Worm (Caenorhabditis elegans): ENCODE data around the gene srw-68.

The srw-68 gene

DNA sequence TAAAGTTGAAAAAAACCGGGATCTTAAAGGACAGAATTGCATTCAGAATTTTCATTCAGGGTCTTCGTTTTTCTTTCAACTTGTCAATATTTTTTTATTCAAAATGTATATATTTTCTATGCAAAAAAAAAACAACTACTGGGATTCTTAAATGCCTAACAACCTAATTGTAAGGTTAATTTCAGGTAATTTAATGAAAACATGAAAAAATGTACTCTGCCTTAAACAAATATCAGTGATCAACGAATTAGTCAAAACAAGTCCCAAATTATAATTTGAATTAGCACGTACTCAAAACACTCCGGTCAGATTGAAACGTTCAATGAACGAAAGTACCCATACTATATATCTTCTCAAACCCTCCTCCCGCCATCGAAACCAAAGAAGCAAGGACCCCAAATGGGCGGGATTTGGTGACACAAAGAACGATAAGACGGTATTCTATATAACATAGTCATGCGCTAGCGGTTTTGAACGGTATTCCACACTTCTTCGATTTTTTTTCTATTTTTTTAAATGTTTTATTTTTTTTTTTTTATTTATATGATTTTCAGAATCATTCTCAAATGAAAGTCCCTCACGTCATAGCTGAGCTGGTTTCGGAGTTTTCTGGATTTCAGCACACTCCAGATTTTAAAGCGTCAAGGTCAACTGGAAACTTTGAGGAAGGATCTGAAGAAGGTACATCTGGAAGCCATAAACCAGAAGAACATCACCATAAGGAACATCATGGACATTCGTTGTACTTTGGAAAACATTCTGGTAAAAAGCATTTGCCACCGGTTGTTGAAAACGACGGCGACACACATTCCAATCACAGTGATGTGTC, 9.1 kb upstream of the srw-68 start, which contains the start of the genes ddo-2 and F25E5.8:
TSS of gene ddo-2 (minus strand) at position 330 of the 829 bp plus-strand sequence.
TSS of gene F25E5.8 (plus strand) at position 555 of the 829 bp plus-strand sequence.
- TF ChIP-seq ceh-28 (tag; optimal IDR thresholded peaks at IDR 0.05) (no peak), aly-2 (tag; optimal IDR thresholded peaks at IDR 0.05) (no peak), nhr-237 (tag; optimal IDR thresholded peaks at IDR 0.05) (no peak), elt-2 (tag; optimal IDR thresholded peaks at IDR 0.05) (no peak), nhr-77 (tag; optimal IDR thresholded peaks at IDR 0.05) (no peak), ztf-11 (tag; optimal IDR thresholded peaks at IDR 0.05) (no peak), nhr-25 (tag; optimal IDR thresholded peaks at IDR 0.05) (peak; percentile 14), nhr-43 (tag; optimal IDR thresholded peaks at IDR 0.05; ENCODE audit: poor library complexity, severe bottlenecking) (peak; percentile 46), tbx-2 (tag; optimal IDR thresholded peaks at IDR 0.05) (no peak), elt-1 (tag; optimal IDR thresholded peaks at IDR 0.05) (no peak), nhr-12 (tag; optimal IDR thresholded peaks at IDR 0.05) (no peak), fos-1 (tag; optimal IDR thresholded peaks at IDR 0.05) (no peak), hmg-11 (tag; optimal IDR thresholded peaks at IDR 0.05) (peak; percentile 11), nhr-23 (tag; optimal IDR thresholded peaks at IDR 0.05) (peak; percentile 70), jun-1 (tag; optimal IDR thresholded peaks at IDR 0.05) (no peak), nhr-11 (tag; optimal IDR thresholded peaks at IDR 0.05) (no peak), mml-1 (tag; optimal IDR thresholded peaks at IDR 0.05) (no peak), ceh-82 (tag; optimal IDR thresholded peaks at IDR 0.05) (no peak), ama-1 (optimal IDR thresholded peaks at IDR 0.05) (no peak), lin-39 (tag; optimal IDR thresholded peaks at IDR 0.05) (no peak), lsy-12 (tag; optimal IDR thresholded peaks at IDR 0.05) (no peak)

DNA sequence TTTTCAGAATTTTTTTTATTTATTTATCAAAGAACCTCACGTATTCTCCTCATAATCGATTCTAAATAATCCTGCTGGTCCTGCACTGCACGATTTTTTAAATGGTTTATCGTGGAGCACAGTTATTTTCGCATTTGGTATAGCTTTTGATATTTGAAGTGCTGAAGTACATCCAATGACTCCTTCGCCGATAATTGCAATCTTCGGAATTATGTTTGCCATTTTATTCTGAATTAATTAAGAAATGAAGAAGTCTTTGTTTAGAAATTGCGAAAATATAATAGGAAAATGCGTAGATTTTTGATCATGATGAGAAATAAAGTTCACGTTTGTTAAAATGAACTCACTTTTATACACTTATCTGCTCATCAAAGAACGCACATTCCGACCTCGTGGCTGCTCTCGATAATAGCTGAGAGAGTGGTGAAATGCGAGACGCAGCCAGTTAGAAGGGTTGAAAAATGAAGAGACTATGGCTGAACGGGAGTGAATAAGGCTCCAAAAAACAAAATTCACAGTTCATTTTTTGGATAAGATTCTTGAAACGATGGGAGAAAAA, 8.4 kb upstream of the srw-68 start:
- TF ChIP-seq pqm-1 (tag; optimal IDR thresholded peaks at IDR 0.05) (peak; percentile 91), lin-15B (tag; optimal IDR thresholded peaks at IDR 0.05) (peak; percentile 9), nhr-43 (tag; optimal IDR thresholded peaks at IDR 0.05; ENCODE audit: poor library complexity, severe bottlenecking) (no peak), nhr-28 (tag; optimal IDR thresholded peaks at IDR 0.05) (no peak), ama-1 (optimal IDR thresholded peaks at IDR 0.05) (peak; percentile 42), nhr-77 (tag; optimal IDR thresholded peaks at IDR 0.05) (no peak), nhr-76 (tag; optimal IDR thresholded peaks at IDR 0.05) (no peak), egl-5 (tag; optimal IDR thresholded peaks at IDR 0.05) (peak; percentile 69), mdl-1 (tag; optimal IDR thresholded peaks at IDR 0.05) (peak; percentile 76), skn-1 (tag; optimal IDR thresholded peaks at IDR 0.05) (peak; percentile 62), pha-4 (tag; optimal IDR thresholded peaks at IDR 0.05) (peak; percentile 60), R02D3.7 (tag; optimal IDR thresholded peaks at IDR 0.05) (no peak), ztf-4 (tag; optimal IDR thresholded peaks at IDR 0.05) (no peak), lin-39 (tag; optimal IDR thresholded peaks at IDR 0.05) (peak; percentile 51), elt-2 (tag; optimal IDR thresholded peaks at IDR 0.05) (peak; percentile 74), hmg-11 (tag; optimal IDR thresholded peaks at IDR 0.05) (peak; percentile 27), egl-27 (tag; optimal IDR thresholded peaks at IDR 0.05) (no peak), elt-1 (tag; optimal IDR thresholded peaks at IDR 0.05) (peak; percentile 4), aly-2 (tag; optimal IDR thresholded peaks at IDR 0.05) (no peak), nfya-1 (tag; optimal IDR thresholded peaks at IDR 0.05; ENCODE audit: insufficient read depth) (peak; percentile 50), snpc-4 (tag; optimal IDR thresholded peaks at IDR 0.05) (peak; percentile 21), fkh-10 (GFP tag; optimal IDR thresholded peaks at IDR 0.05) (peak; percentile 40)

- TF ChIP-seq ceh-82 (tag; optimal IDR thresholded peaks at IDR 0.05) (no peak), lsy-12 (tag; optimal IDR thresholded peaks at IDR 0.05) (peak; percentile 24), daf-12 (tag; optimal IDR thresholded peaks at IDR 0.05) (no peak), nhr-43 (tag; optimal IDR thresholded peaks at IDR 0.05; ENCODE audit: poor library complexity, severe bottlenecking) (peak; percentile 70), sea-2 (GFP tag; optimal IDR thresholded peaks at IDR 0.05) (no peak), elt-2 (tag; optimal IDR thresholded peaks at IDR 0.05) (peak; percentile 42), ama-1 (optimal IDR thresholded peaks at IDR 0.05) (peak; percentile 76), unc-39 (tag; optimal IDR thresholded peaks at IDR 0.05) (no peak), nhr-76 (tag; optimal IDR thresholded peaks at IDR 0.05) (no peak), fkh-10 (GFP tag; optimal IDR thresholded peaks at IDR 0.05) (no peak), nhr-11 (tag; optimal IDR thresholded peaks at IDR 0.05) (no peak), pha-4 (tag; optimal IDR thresholded peaks at IDR 0.05) (no peak), elt-3 (tag; optimal IDR thresholded peaks at IDR 0.05) (no peak), nhr-23 (tag; optimal IDR thresholded peaks at IDR 0.05) (peak; percentile 6)
Measured at ce11 chrV:7432441-7433146, 6.1 kb upstream of the srw-68 start.
